Worm (Caenorhabditis elegans) whole organism, L4/young adult: ENCODE results near the gene R07B1.6.

Experiments used
- dao-5 ChIP-seq: sonication (generic microtip); optimal IDR thresholded peaks from 2 replicates; lab custom pipeline; 2016; ENCODE audit warnings: missing genotype, missing genetic modification characterization, moderate library complexity, missing compliant biosample characterization
- him-1 ChIP-seq: sonication (generic microtip); optimal IDR thresholded peaks from 2 replicates; lab custom pipeline; 2016; ENCODE audit warnings: missing genotype, missing genetic modification reagents, missing genetic modification characterization, missing compliant biosample characterization

DNA sequence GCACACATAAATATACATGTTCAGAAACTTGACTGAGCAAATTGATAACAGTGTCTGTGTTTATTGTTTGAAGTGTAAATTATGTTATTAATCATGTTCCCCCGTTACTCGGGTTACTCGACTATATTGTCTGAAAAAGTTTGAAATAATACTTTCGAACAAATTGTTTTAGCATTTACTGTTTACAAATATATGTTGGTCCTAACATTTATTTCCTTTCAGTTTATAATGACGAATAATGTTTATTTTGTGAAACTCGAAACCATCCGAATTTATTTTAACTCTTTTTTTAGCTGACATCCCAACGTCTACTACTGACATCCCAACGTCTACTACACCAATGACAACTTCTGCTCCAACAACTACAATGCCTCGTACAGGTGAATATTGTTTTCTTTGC, 2.4 kb downstream of the R07B1.6 start, which contains the start of gene R07B1.7:
- TF ChIP-seq dao-5 (tag; lab: Kevin White, UChicago) (no peak), him-1 (tag; lab: Kevin White, UChicago) (no peak)
